Worm (Caenorhabditis elegans) whole organism, L2 larva: ENCODE results near the gene F22E5.22.

Experiments
- R02D3.7 ChIP-seq: fragments of 150-350 bp; optimal IDR thresholded peaks from 2 replicates; lab custom pipeline; 2014; ENCODE audit warnings: missing biosample characterization, missing genetic modification characterization
- elt-3 ChIP-seq: sonication (generic microtip); optimal IDR thresholded peaks from 2 replicates; lab custom pipeline; 2017; ENCODE audit warnings: missing biosample characterization, missing genetic modification characterization
- fos-1 ChIP-seq: fragments of 150-350 bp; optimal IDR thresholded peaks from 2 replicates; lab custom pipeline; 2014; ENCODE audit warnings: missing biosample characterization, missing genetic modification characterization
- nhr-21 ChIP-seq: fragments of 150-350 bp; optimal IDR thresholded peaks from 2 replicates; lab custom pipeline; 2014; ENCODE audit warnings: missing biosample characterization, missing genetic modification characterization
- unc-62 ChIP-seq: fragments of 150-350 bp; optimal IDR thresholded peaks from 2 replicates; lab custom pipeline; 2014; ENCODE audit warnings: missing biosample characterization, missing genetic modification reagents, missing genetic modification characterization
- zag-1 ChIP-seq: fragments of 150-350 bp; optimal IDR thresholded peaks from 2 replicates; lab custom pipeline; 2014; ENCODE audit warnings: missing biosample characterization, missing genetic modification characterization

DNA sequence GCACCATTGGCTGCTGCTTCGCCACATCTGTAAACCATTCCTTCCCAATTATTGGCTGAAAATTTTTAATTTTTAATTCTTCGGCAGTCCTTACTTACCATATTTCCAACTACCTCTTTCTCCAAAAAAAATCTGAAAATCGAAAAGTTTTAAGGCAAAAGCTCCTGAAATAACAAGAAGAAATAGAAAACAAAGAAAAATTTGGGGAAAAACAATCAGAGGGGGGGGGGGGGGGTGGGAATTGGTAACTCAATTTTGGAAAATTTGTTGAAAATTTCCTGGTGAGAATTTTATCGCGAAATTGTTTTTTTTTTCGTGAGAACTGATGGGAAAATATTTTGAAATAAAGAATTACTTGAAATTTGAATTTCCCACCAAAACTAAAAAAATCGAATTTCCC, 26.8 kb downstream of the F22E5.22 start, which contains the start of gene set-11:
- TF ChIP-seq fos-1 = no peak
- no peak for TF ChIP-seq zag-1 (tag; lab: Kevin White, UChicago)
- TF ChIP-seq elt-3 (tag; lab: Kevin White, UChicago) = no peak
- TF ChIP-seq unc-62 (GFP tag; lab: Kevin White, UChicago) = no peak
- no peak for TF ChIP-seq R02D3.7
- no peak for TF ChIP-seq nhr-21 (tag; lab: Kevin White, UChicago)
